Fruit fly (Drosophila melanogaster): ENCODE measurements around the gene CG6696.

The CG6696 gene

DNA sequence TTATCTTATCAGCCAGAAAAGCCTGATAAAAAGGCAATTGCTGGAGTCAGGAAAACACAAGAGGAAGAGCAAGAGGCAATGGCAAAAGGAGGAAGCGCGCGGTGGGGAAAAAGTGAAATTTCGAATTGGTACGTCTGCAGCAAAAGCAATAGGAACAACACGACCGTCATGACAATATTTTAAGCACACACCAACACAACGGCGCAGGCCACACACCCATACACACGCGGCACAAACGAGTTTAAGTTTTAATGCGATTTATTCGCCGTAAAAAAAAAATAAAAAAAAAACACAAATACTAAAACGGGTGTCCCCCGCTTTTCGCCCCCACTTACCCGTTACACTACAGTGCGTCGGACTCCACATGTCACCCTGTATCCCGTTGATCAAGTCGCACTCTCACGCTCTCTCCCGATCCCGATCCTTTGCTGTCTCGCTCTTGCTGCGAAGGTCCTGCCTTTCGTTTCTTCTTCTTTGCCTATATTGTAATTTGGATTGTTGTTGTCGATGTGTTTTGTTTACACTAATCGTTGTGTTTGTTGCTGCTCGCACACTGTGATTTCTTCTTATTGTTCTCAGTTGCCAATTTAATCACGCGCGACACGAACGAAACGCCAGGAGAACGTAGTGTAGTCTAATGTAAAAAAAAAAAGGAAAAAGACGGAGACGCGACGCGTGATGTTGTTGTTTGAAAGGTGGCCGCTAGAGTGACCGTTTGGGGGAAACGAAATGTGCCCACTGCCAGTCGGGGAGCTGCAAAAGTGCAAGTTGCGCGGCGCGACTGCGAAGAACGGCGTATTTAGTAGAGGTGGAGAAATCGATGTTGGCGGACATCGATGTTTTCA, 14.9 kb downstream of the CG6696 start, which contains the start of gene Rip11 (continued):
- TF ChIP-seq gce (GFP tag; IDR thresholded peaks at IDR 0.05) (no peak; the same call in 2 of the 3 replicates), CG12391 (tag; optimal IDR thresholded peaks at IDR 0.05) (no peak), CG6791 (GFP tag; IDR thresholded peaks at IDR 0.05; ENCODE audit: partially characterized antibody) (no peak), CG3407 (GFP tag; optimal IDR thresholded peaks at IDR 0.05) (no peak), peb (GFP tag; IDR thresholded peaks at IDR 0.05) (no peak), sim (GFP tag; IDR thresholded peaks at IDR 0.05) (no peak), CG4854 (GFP tag; optimal IDR thresholded peaks at IDR 0.05) (no peak), CG13296 (GFP tag; optimal IDR thresholded peaks at IDR 0.05) (no peak), Hand (GFP tag; optimal IDR thresholded peaks at IDR 0.05) (no peak), wek (GFP tag; optimal IDR thresholded peaks at IDR 0.05) (no peak), D19A (tag; optimal IDR thresholded peaks at IDR 0.05) (no peak), Med (GFP tag) (peak; percentile 80), ro (GFP tag; IDR thresholded peaks at IDR 0.05) (no peak), NC2β (GFP tag; optimal IDR thresholded peaks at IDR 0.05) (peak; percentile 0), CG43689 (GFP tag; IDR thresholded peaks at IDR 0.05) (no peak), mam (GFP tag; optimal IDR thresholded peaks at IDR 0.05) (peak; percentile 29), CG13624 (GFP tag; optimal IDR thresholded peaks at IDR 0.05) (peak; percentile 58), CG1233 (GFP tag; optimal IDR thresholded peaks at IDR 0.05) (peak; percentile 5), CG5245 (GFP tag; optimal IDR thresholded peaks at IDR 0.05) (peak; percentile 44), Atf3 (GFP tag; optimal IDR thresholded peaks at IDR 0.05) (no peak), pros (GFP tag; optimal IDR thresholded peaks at IDR 0.05) (no peak), slbo (GFP tag; IDR thresholded peaks at IDR 0.05) (peak; percentile 68), sens-2 (GFP tag; IDR thresholded peaks at IDR 0.05) (no peak), oc (tag; optimal IDR thresholded peaks at IDR 0.05) (peak; percentile 54), CG4820 (GFP tag; optimal IDR thresholded peaks at IDR 0.05) (no peak), Hr3 (GFP tag; optimal IDR thresholded peaks at IDR 0.05) (no peak), CoRest (tag; optimal IDR thresholded peaks at IDR 0.05) (peak; percentile 12), CG10321 (GFP tag; IDR thresholded peaks at IDR 0.05) (no peak), NFAT (GFP tag; IDR thresholded peaks at IDR 0.05) (peak; percentile 65), tgo (GFP tag; IDR thresholded peaks at IDR 0.05) (no peak), CG3726 (GFP tag; IDR thresholded peaks at IDR 0.05) (no peak), CG10543 (GFP tag; optimal IDR thresholded peaks at IDR 0.05) (no peak), fu2 (GFP tag; optimal IDR thresholded peaks at IDR 0.05) (no peak), onecut (GFP tag; IDR thresholded peaks at IDR 0.05) (peak; percentile 48), CrebB (tag; optimal IDR thresholded peaks at IDR 0.05) (no peak), CG11398 (GFP tag; optimal IDR thresholded peaks at IDR 0.05) (no peak), btn (GFP tag; optimal IDR thresholded peaks at IDR 0.05) (no peak), CG11695 (GFP tag; IDR thresholded peaks at IDR 0.05) (peak; percentile 39; the same call in 1 of the 3 replicates), pum (GFP tag; optimal IDR thresholded peaks at IDR 0.05) (no peak), Poxn (GFP tag; IDR thresholded peaks at IDR 0.05) (no peak), crp (GFP tag; optimal IDR thresholded peaks at IDR 0.05) (no peak), lola (GFP tag; optimal IDR thresholded peaks at IDR 0.05) (no peak), CG12219 (GFP tag; optimal IDR thresholded peaks at IDR 0.05) (no peak), bigmax (GFP tag; optimal IDR thresholded peaks at IDR 0.05) (no peak), trh (GFP tag; optimal IDR thresholded peaks at IDR 0.05) (no peak), Doc2 (GFP tag; IDR thresholded peaks at IDR 0.05) (no peak), Tbp (GFP tag; optimal IDR thresholded peaks at IDR 0.05) (no peak), az2 (GFP tag; optimal IDR thresholded peaks at IDR 0.05) (peak; percentile 24), CG16813 (GFP tag; IDR thresholded peaks at IDR 0.05; ENCODE audit: partially characterized antibody) (no peak), kah (GFP tag; optimal IDR thresholded peaks at IDR 0.05) (peak; percentile 16)

All from whole organism, embryonic.